Fruit fly (Drosophila melanogaster) whole organism, embryonic: ENCODE data around the gene sa.

Source experiments
- CG16863 ChIP-seq: fragments of 200-800 bp; sonication (Bioruptor generic); optimal IDR thresholded peaks from 3 replicates; lab custom pipeline; 2016; ENCODE audit warnings: missing biosample characterization, missing genetic modification characterization
- CG2202 ChIP-seq: fragments of 200-800 bp; sonication (Bioruptor generic); optimal IDR thresholded peaks from 2 replicates; lab custom pipeline; 2018; ENCODE audit warnings: missing biosample characterization, mild to moderate bottlenecking, missing genetic modification characterization
- CG3838 ChIP-seq: fragments of 200-800 bp; sonication (Bioruptor generic); optimal IDR thresholded peaks from 3 replicates; lab custom pipeline; 2016; ENCODE audit warnings: missing biosample characterization, missing genetic modification characterization
- CG9609 ChIP-seq: fragments of 200-800 bp; sonication (Bioruptor generic); optimal IDR thresholded peaks from 3 replicates; lab custom pipeline; 2016; ENCODE audit warnings: missing biosample characterization, missing genetic modification characterization
- HLH3B ChIP-seq: fragments of 200-800 bp; sonication (Bioruptor generic); IDR thresholded peaks from 2 replicates; pipeline ENCODE4 v1.3.6; 2022; ENCODE audit warnings: missing biosample characterization, missing genetic modification characterization
- Lpt ChIP-seq: fragments of >200 bp; optimal IDR thresholded peaks from 2 replicates; lab custom pipeline; 2018; ENCODE audit warnings: missing biosample characterization, missing genetic modification characterization
- Poxn ChIP-seq: fragments of 200-800 bp; sonication (Bioruptor generic); IDR thresholded peaks from 2 replicates; pipeline ENCODE4 v1.3.6; 2022; ENCODE audit warnings: missing biosample characterization, missing genetic modification characterization
- Stat92E ChIP-seq, 3 experiments: fragments of >200 bp in 2 of 3; fragments of 200-800 bp in 1 of 3; sonication (Bioruptor generic) in 1 of 3; optimal IDR thresholded peaks; 2 replicates each; lab custom pipeline; 2017 to 2019; ENCODE audit warnings: missing biosample characterization in 3 of 3, missing genetic modification characterization in 3 of 3, mild to moderate bottlenecking in 1 of 3, moderate library complexity in 1 of 3
- bowl ChIP-seq: fragments of 200-800 bp; sonication (Bioruptor generic); IDR thresholded peaks from 2 replicates; pipeline ENCODE4 v1.3.6; 2022; ENCODE audit warnings: missing biosample characterization, missing genetic modification characterization
- lab ChIP-seq: fragments of 200-800 bp; sonication (Bioruptor generic); optimal IDR thresholded peaks from 3 replicates; lab custom pipeline; 2017; ENCODE audit warnings: missing biosample characterization, missing genetic modification characterization, mild to moderate bottlenecking, moderate library complexity, missing genetic modification reagents
- nau ChIP-seq: fragments of 200-800 bp; sonication (Bioruptor generic); optimal IDR thresholded peaks from 3 replicates; lab custom pipeline; 2017; ENCODE audit warnings: missing biosample characterization, mild to moderate bottlenecking, missing genetic modification characterization, missing genetic modification reagents
- pho ChIP-seq: fragments of 200-800 bp; sonication (Bioruptor generic); optimal IDR thresholded peaks from 2 replicates; lab custom pipeline; 2016; ENCODE audit warnings: missing biosample characterization, missing genetic modification characterization
- row ChIP-seq: fragments of 200-800 bp; sonication (Bioruptor generic); IDR thresholded peaks from 3 replicates; pipeline ENCODE4 v1.3.6; 2022; ENCODE audit warnings: missing biosample characterization, missing genetic modification characterization
- unc-4 ChIP-seq: fragments of 200-800 bp; sonication (Bioruptor generic); IDR thresholded peaks from 2 replicates; pipeline ENCODE4 v1.3.6; 2022; ENCODE audit warnings: missing biosample characterization, missing genetic modification characterization; ENCODE audit not compliant: partially characterized antibody

DNA sequence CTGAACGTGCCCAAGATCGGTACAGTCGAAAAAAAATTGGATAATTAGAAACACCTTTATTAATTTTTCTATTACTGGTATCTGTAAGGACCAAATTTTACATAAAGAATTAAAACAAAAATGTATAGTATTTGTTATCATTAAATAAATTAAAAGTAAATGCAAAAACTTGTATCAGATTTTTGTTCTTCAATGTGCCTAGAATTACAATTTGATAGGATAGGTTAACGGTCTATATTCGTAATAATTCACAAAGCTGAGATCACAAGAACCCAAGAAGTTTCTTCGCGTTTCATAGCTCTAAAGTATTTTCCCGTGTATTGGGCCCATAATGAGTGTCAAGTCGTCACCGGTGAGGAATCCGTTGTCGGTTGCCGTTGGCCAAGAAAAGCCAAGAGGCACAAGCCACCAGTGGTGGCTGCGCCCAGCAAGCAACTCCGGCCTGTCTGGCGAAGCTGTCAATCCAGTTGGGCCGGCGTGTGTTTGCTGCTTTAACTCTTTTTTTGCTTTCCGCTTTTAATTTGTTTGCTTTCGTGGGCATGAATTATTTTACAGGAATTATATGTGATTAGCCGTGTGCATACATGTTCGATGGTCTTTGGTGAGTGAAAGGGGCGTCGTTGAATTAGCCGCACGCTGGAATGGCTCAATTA, 11.5 kb upstream of the sa start:
- TF ChIP-seq bowl (GFP tag; lab: Robert Waterston, UW) (no peak), Poxn (GFP tag; lab: Robert Waterston, UW) (no peak), CG9609 (GFP tag; lab: Kevin White, UChicago) (no peak), nau (GFP tag; lab: Kevin White, UChicago) (no peak), row (peak; percentile 65), CG16863 (GFP tag; lab: Kevin White, UChicago) (no peak), pho (GFP tag; lab: Kevin White, UChicago) (no peak), CG2202 (tag; lab: Kevin White, UChicago) (no peak), lab (GFP tag; lab: Kevin White, UChicago) (peak; percentile 61), CG3838 (GFP tag; lab: Kevin White, UChicago) (no peak), HLH3B (GFP tag; lab: Robert Waterston, UW) (no peak), unc-4 (no peak), Lpt (GFP tag; lab: Kevin White, UChicago) (no peak), Stat92E (GFP tag; optimal IDR thresholded peaks at IDR 0.05; lab: Kevin White, UChicago) (no peak)
